Fruit fly (Drosophila melanogaster) whole organism, adult: Measurements from ENCODE around the gene CG11986.

Experiments used
- CG1620 ChIP-seq: fragments of 200-800 bp; sonication (Bioruptor generic); optimal IDR thresholded peaks from 2 replicates; lab custom pipeline; 2016; ENCODE audit warnings: missing biosample characterization, missing genetic modification characterization
- Clk ChIP-seq: fragments of 200-800 bp; sonication (Bioruptor generic); optimal IDR thresholded peaks from 2 replicates; lab custom pipeline; 2017; ENCODE audit warnings: missing biosample characterization, missing genetic modification characterization

DNA sequence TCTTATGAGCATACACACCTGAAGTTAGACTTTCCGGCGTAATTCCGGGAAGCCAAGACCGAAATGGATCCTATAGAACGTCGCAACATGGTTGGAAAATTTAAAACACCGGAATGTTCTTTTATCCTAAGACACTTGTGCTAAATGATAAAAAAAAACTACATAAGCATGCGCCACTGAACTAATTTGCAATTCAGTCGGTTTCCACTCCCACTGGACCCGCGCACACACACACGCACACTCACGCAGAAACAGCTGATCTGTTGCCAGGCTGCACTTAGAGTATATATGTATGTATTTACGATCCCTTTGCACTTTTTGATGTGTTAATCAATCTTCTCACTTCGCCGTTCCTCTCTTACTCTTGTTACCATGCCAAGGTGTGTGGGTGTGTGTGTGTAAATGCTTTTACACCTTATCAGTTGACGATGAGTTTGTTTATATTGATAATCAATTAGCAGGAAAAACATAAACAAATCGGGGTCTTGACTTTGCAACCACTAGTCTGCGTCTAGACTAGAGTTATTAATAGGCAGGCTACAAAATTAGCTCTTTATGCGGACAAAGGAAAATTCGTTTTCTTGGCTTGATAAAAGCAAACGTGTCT, 33.3 kb downstream of the CG11986 start, which contains the start of gene Mst85C:
- TF ChIP-seq CG1620 (GFP tag; lab: Kevin White, UChicago) (no peak), Clk (GFP tag; lab: Kevin White, UChicago) (no peak)
